Worm (Caenorhabditis elegans) whole organism, L3 larva: Measurements from ENCODE around the gene adm-4.

Experiments used
- ZK546.5 ChIP-seq: sonication (generic microtip); optimal IDR thresholded peaks from 2 replicates; lab custom pipeline; 2017; ENCODE audit warnings: missing biosample characterization, missing genetic modification characterization
- aly-2 ChIP-seq: fragments of 150-350 bp; optimal IDR thresholded peaks from 2 replicates; lab custom pipeline; 2014; ENCODE audit warnings: missing biosample characterization, missing genetic modification characterization
- ama-1 ChIP-seq: fragments of 150-350 bp; optimal IDR thresholded peaks from 2 replicates; lab custom pipeline; 2018
- ceh-16 ChIP-seq: sonication (generic microtip); optimal IDR thresholded peaks from 2 replicates; lab custom pipeline; 2017; ENCODE audit warnings: missing biosample characterization, missing genetic modification characterization
- ceh-28 ChIP-seq: fragments of 150-350 bp; optimal IDR thresholded peaks from 2 replicates; lab custom pipeline; 2014; ENCODE audit warnings: missing biosample characterization, missing genetic modification reagents, missing genetic modification characterization
- ceh-82 ChIP-seq: fragments of 150-350 bp; optimal IDR thresholded peaks from 2 replicates; lab custom pipeline; 2014; ENCODE audit warnings: missing biosample characterization, missing genetic modification characterization
- ceh-9 ChIP-seq: sonication (generic microtip); optimal IDR thresholded peaks from 2 replicates; lab custom pipeline; 2018; ENCODE audit warnings: missing biosample characterization, missing genetic modification characterization
- egl-27 ChIP-seq: sonication (generic microtip); optimal IDR thresholded peaks from 4 replicates; lab custom pipeline; 2017; ENCODE audit warnings: missing biosample characterization, missing genetic modification reagents, missing genetic modification characterization
- egl-5 ChIP-seq: fragments of 150-350 bp; optimal IDR thresholded peaks from 2 replicates; lab custom pipeline; 2017; ENCODE audit warnings: missing biosample characterization, missing genetic modification reagents, missing genetic modification characterization, inconsistent platforms
- elt-1 ChIP-seq: fragments of 150-350 bp; optimal IDR thresholded peaks from 2 replicates; lab custom pipeline; 2014; ENCODE audit warnings: missing biosample characterization, missing genetic modification characterization
- elt-2 ChIP-seq: sonication (generic microtip); optimal IDR thresholded peaks from 2 replicates; lab custom pipeline; 2016; ENCODE audit warnings: missing genetic modification reagents, mild to moderate bottlenecking, missing genetic modification characterization, missing compliant biosample characterization
- elt-3 ChIP-seq, 3 experiments: fragments of 150-350 bp in 1 of 3; sonication (generic microtip) in 2 of 3; optimal IDR thresholded peaks; 2 replicates in 2 of 3; 4 replicates in 1 of 3; lab custom pipeline; 2014 to 2017; ENCODE audit warnings: missing biosample characterization in 3 of 3, missing genetic modification characterization in 3 of 3
- eor-1 ChIP-seq, 2 experiments: fragments of 150-350 bp; optimal IDR thresholded peaks; 2 replicates each; lab custom pipeline; 2014 to 2018; ENCODE audit warnings: missing biosample characterization in 2 of 2, missing genetic modification characterization in 2 of 2
- fkh-10 ChIP-seq: sonication (generic microtip); optimal IDR thresholded peaks from 2 replicates; lab custom pipeline; 2017; ENCODE audit warnings: missing biosample characterization, missing genetic modification reagents, missing genetic modification characterization
- fkh-2 ChIP-seq: fragments of 150-350 bp; optimal IDR thresholded peaks from 2 replicates; lab custom pipeline; 2014; ENCODE audit warnings: missing biosample characterization, missing genetic modification reagents, missing genetic modification characterization
- fos-1 ChIP-seq: fragments of 150-350 bp; optimal IDR thresholded peaks from 2 replicates; lab custom pipeline; 2014; ENCODE audit warnings: missing biosample characterization, missing genetic modification characterization
- hmg-11 ChIP-seq: sonication (generic microtip); optimal IDR thresholded peaks from 2 replicates; lab custom pipeline; 2016; ENCODE audit warnings: missing genetic modification characterization, missing compliant biosample characterization
- jun-1 ChIP-seq: fragments of 150-350 bp; optimal IDR thresholded peaks from 2 replicates; lab custom pipeline; 2014; ENCODE audit warnings: missing biosample characterization, missing genetic modification reagents, missing genetic modification characterization
- lin-15B ChIP-seq: fragments of 150-350 bp; optimal IDR thresholded peaks from 2 replicates; lab custom pipeline; 2014; ENCODE audit warnings: missing biosample characterization, missing genetic modification characterization
- lin-39 ChIP-seq: fragments of 150-350 bp; optimal IDR thresholded peaks from 2 replicates; lab custom pipeline; 2018; ENCODE audit warnings: missing biosample characterization, missing genetic modification reagents, missing genetic modification characterization
- lsy-12 ChIP-seq: sonication (generic microtip); optimal IDR thresholded peaks from 2 replicates; lab custom pipeline; 2016; ENCODE audit warnings: mild to moderate bottlenecking, missing genetic modification characterization, missing compliant biosample characterization
- mdl-1 ChIP-seq: fragments of 150-350 bp; optimal IDR thresholded peaks from 2 replicates; lab custom pipeline; 2014; ENCODE audit warnings: missing biosample characterization, missing genetic modification characterization
- mml-1 ChIP-seq: fragments of 150-350 bp; sonication (generic microtip); optimal IDR thresholded peaks from 3 replicates; lab custom pipeline; 2014; ENCODE audit warnings: missing biosample characterization, missing genetic modification characterization
- nfya-1 ChIP-seq: sonication (generic microtip); optimal IDR thresholded peaks from 2 replicates; lab custom pipeline; 2017; ENCODE audit warnings: missing genetic modification characterization, mild to moderate bottlenecking, missing compliant biosample characterization, antibody characterized with exemption, moderate library complexity; ENCODE audit not compliant: insufficient read depth
- nhr-11 ChIP-seq: fragments of 150-350 bp; optimal IDR thresholded peaks from 2 replicates; lab custom pipeline; 2014; ENCODE audit warnings: missing biosample characterization, missing genetic modification characterization
- nhr-12 ChIP-seq: fragments of 150-350 bp; optimal IDR thresholded peaks from 2 replicates; lab custom pipeline; 2014; ENCODE audit warnings: missing biosample characterization, missing genetic modification characterization
- nhr-23 ChIP-seq: fragments of 150-350 bp; optimal IDR thresholded peaks from 2 replicates; lab custom pipeline; 2014; ENCODE audit warnings: missing biosample characterization, missing genetic modification reagents, missing genetic modification characterization
- nhr-237 ChIP-seq: fragments of 150-350 bp; optimal IDR thresholded peaks from 2 replicates; lab custom pipeline; 2014; ENCODE audit warnings: missing biosample characterization, missing genetic modification characterization
- nhr-25 ChIP-seq: sonication (generic microtip); optimal IDR thresholded peaks from 2 replicates; lab custom pipeline; 2017; ENCODE audit warnings: missing biosample characterization, missing genetic modification characterization
- nhr-28 ChIP-seq: fragments of 150-350 bp; optimal IDR thresholded peaks from 2 replicates; lab custom pipeline; 2014; ENCODE audit warnings: missing biosample characterization, missing genetic modification characterization
- nhr-43 ChIP-seq: sonication (generic microtip); optimal IDR thresholded peaks from 2 replicates; lab custom pipeline; 2016; ENCODE audit warnings: mild to moderate bottlenecking, missing genetic modification characterization, missing compliant biosample characterization; ENCODE audit not compliant: poor library complexity, severe bottlenecking
- nhr-67 ChIP-seq: fragments of 150-350 bp; optimal IDR thresholded peaks from 2 replicates; lab custom pipeline; 2014; ENCODE audit warnings: missing biosample characterization, missing genetic modification characterization
- nhr-76 ChIP-seq: fragments of 150-350 bp; sonication (generic microtip); optimal IDR thresholded peaks from 5 replicates; lab custom pipeline; 2014; ENCODE audit warnings: missing biosample characterization, missing genetic modification characterization
- nhr-77 ChIP-seq: fragments of 150-350 bp; optimal IDR thresholded peaks from 2 replicates; lab custom pipeline; 2014; ENCODE audit warnings: missing biosample characterization, missing genetic modification characterization
- pha-4 ChIP-seq: fragments of 150-350 bp; optimal IDR thresholded peaks from 2 replicates; lab custom pipeline; 2014; ENCODE audit warnings: missing biosample characterization, missing genetic modification reagents, missing genetic modification characterization
- pqm-1 ChIP-seq: fragments of 150-350 bp; optimal IDR thresholded peaks from 2 replicates; lab custom pipeline; 2017; ENCODE audit warnings: missing biosample characterization, missing genetic modification characterization, inconsistent platforms
- sea-2 ChIP-seq: fragments of 150-350 bp; sonication (generic microtip); optimal IDR thresholded peaks from 4 replicates; lab custom pipeline; 2014; ENCODE audit warnings: missing biosample characterization, missing genetic modification reagents, missing genetic modification characterization
- skn-1 ChIP-seq: fragments of 150-350 bp; optimal IDR thresholded peaks from 2 replicates; lab custom pipeline; 2014; ENCODE audit warnings: missing biosample characterization, missing genetic modification characterization
- snpc-4 ChIP-seq: fragments of 150-350 bp; optimal IDR thresholded peaks from 2 replicates; lab custom pipeline; 2014; ENCODE audit warnings: missing biosample characterization, missing genetic modification characterization
- unc-39 ChIP-seq: sonication (generic microtip); optimal IDR thresholded peaks from 4 replicates; lab custom pipeline; 2017; ENCODE audit warnings: missing biosample characterization, missing genetic modification characterization
- zag-1 ChIP-seq: fragments of 150-350 bp; optimal IDR thresholded peaks from 2 replicates; lab custom pipeline; 2014; ENCODE audit warnings: missing biosample characterization, missing genetic modification characterization
- ztf-11 ChIP-seq: fragments of 150-350 bp; optimal IDR thresholded peaks from 2 replicates; lab custom pipeline; 2014; ENCODE audit warnings: missing biosample characterization, missing genetic modification characterization
- ztf-4 ChIP-seq: fragments of 150-350 bp; optimal IDR thresholded peaks from 2 replicates; lab custom pipeline; 2014; ENCODE audit warnings: missing biosample characterization, missing genetic modification characterization

Gene adm-4

DNA sequence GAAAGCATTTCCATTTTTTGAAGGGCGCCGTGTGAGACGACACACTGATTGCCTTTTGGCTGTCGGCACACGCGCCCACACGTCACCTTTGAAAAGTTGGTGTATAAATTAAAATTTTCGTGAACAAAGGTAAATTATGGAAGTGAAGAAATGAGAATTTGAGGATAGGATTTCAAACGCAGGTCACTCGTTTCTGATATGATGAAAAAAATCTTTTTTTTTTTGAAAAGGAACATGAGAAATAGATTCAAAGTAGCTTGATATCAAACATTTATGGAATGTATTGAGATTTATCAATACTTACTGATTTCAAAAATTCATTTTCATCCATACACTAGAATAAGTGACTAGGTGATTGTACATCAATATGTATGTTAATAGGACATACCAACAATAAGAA, 19.5 kb upstream of the adm-4 start:
- TF ChIP-seq pha-4 (tag; lab: Kevin White, UChicago) (no peak), ceh-28 (tag; lab: Kevin White, UChicago) (no peak), egl-27 (tag; lab: Kevin White, UChicago) (no peak), ztf-11 (tag; lab: Kevin White, UChicago) (no peak), nhr-23 (tag; lab: Kevin White, UChicago) (no peak), fkh-2 (tag; lab: Kevin White, UChicago) (no peak), jun-1 (tag; lab: Kevin White, UChicago) (no peak), ama-1 (lab: Kevin White, UChicago) (no peak), lin-39 (no peak), elt-3 (tag; optimal IDR thresholded peaks at IDR 0.05; lab: Kevin White, UChicago) (no peak), hmg-11 (tag; lab: Kevin White, UChicago) (no peak), elt-1 (no peak), nfya-1 (tag; lab: Kevin White, UChicago) (no peak)

DNA sequence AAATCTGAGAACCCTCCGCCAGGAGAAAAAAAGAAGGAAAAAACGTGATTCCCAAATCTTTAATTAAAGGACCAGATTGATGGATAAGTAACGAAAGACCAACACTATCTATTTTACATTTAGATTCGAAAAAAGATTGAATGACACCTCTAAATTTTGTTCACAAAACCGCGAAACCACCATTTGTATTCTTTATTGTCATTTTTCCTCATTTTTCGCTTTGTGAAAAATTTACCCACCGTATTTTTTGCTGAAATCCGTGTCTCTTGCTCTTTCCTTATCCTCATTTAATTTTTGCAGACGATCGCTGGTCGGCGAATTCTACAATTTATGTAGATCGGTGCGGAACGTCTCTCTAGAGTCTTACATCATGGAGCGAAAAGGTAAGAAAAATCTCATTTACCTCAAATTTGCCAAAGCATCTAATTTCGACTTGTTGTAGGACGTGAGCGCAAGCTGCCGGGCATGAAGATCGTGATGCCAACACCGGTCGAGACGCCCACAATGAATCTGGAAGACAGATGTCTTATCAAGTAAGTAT, 18.4 kb upstream of the adm-4 start, which contains the start of the genes sek-1 and R03G5.6:
TSS of gene sek-1 (plus strand) at position 301 of the 541 bp plus-strand sequence.
TSS of gene R03G5.6 (minus strand) at position 491 of the 541 bp plus-strand sequence.
- no peak for TF ChIP-seq ceh-16
- TF ChIP-seq nhr-67 (tag; lab: Kevin White, UChicago), result no peak
- no peak for TF ChIP-seq egl-5 (tag; lab: Kevin White, UChicago)
- no peak for TF ChIP-seq ZK546.5 (tag; lab: Kevin White, UChicago)
- no peak for TF ChIP-seq unc-39
- no peak for TF ChIP-seq mml-1 (tag; lab: Kevin White, UChicago)
- no peak for TF ChIP-seq elt-2
- no peak for TF ChIP-seq eor-1 (tag; optimal IDR thresholded peaks at IDR 0.05; lab: Kevin White, UChicago)
- TF ChIP-seq nhr-11 (tag; lab: Kevin White, UChicago), result no peak
- no peak for TF ChIP-seq jun-1 (tag; lab: Kevin White, UChicago)

ce11 chrX:7815230-7815629, 17.1 kb upstream of the adm-4 start:
- no peak for TF ChIP-seq lin-15B (tag; lab: Kevin White, UChicago)
- TF ChIP-seq jun-1 (tag; lab: Kevin White, UChicago), result no peak
- TF ChIP-seq ceh-9 (tag; lab: Kevin White, UChicago), result no peak
- no peak for TF ChIP-seq zag-1
- no peak for TF ChIP-seq unc-39
- TF ChIP-seq nhr-28 (tag; lab: Kevin White, UChicago), result no peak
- no peak for TF ChIP-seq aly-2 (tag; lab: Kevin White, UChicago)
- TF ChIP-seq pqm-1 (tag; lab: Kevin White, UChicago), result no peak

DNA sequence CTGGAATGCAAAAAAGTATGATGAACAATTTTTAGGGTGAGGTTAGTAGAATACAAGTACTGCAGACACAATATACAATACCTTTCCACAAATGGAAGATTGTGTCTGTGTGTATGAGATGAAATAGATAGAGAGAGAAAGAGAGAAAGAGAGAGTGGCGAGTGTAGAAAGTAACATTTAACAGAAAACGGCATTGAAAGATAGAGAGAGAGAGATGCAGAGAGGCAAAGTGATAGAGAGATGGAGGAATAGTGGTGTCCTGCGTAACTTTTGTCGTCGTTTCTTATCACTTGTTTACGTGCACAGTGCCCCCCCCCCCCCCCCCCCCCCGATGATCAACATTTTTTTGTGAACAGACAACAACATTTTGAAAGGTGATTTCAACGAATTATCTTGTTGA, 16.6 kb upstream of the adm-4 start:
- no peak for TF ChIP-seq aly-2 (tag; lab: Kevin White, UChicago)
- peak; percentile 77 for TF ChIP-seq ceh-28 (tag; lab: Kevin White, UChicago)
- no peak for TF ChIP-seq elt-1
- no peak for TF ChIP-seq lsy-12 (tag; lab: Kevin White, UChicago)
- no peak for TF ChIP-seq ztf-11 (tag; lab: Kevin White, UChicago)
- TF ChIP-seq ceh-16, result no peak
- TF ChIP-seq mdl-1 (tag; lab: Kevin White, UChicago), result no peak
- TF ChIP-seq fos-1 (tag; lab: Kevin White, UChicago), result no peak
- TF ChIP-seq ceh-82 (tag; lab: Kevin White, UChicago), result no peak
- no peak for TF ChIP-seq nhr-77 (tag; lab: Kevin White, UChicago)
- no peak for TF ChIP-seq fkh-10 (GFP tag; lab: Kevin White, UChicago)
- no peak for TF ChIP-seq sea-2 (GFP tag; lab: Kevin White, UChicago)
- TF ChIP-seq nhr-237 (tag; lab: Kevin White, UChicago), result no peak
- no peak for TF ChIP-seq eor-1 (tag; optimal IDR thresholded peaks at IDR 0.05; lab: Kevin White, UChicago)
- no peak for TF ChIP-seq fkh-2 (tag; lab: Kevin White, UChicago)
- no peak for TF ChIP-seq hmg-11 (tag; lab: Kevin White, UChicago)
- TF ChIP-seq egl-5 (tag; lab: Kevin White, UChicago), result no peak
- TF ChIP-seq snpc-4, result no peak
- TF ChIP-seq nhr-67 (tag; lab: Kevin White, UChicago), result no peak
- TF ChIP-seq nhr-25 (tag; lab: Kevin White, UChicago), result peak; percentile 62
- TF ChIP-seq elt-2, result peak; percentile 88
- TF ChIP-seq ama-1 (lab: Kevin White, UChicago), result no peak
- peak; percentile 67 for TF ChIP-seq nhr-23 (tag; lab: Kevin White, UChicago)
- no peak for TF ChIP-seq nhr-76 (tag; lab: Kevin White, UChicago)
- TF ChIP-seq pqm-1 (tag; lab: Kevin White, UChicago), result peak; percentile 86
- TF ChIP-seq lin-15B (tag; lab: Kevin White, UChicago), result no peak
- TF ChIP-seq nfya-1 (tag; lab: Kevin White, UChicago), result peak; percentile 21
- no peak for TF ChIP-seq lin-39
- TF ChIP-seq zag-1, result no peak
- no peak for TF ChIP-seq ZK546.5 (tag; lab: Kevin White, UChicago)
- no peak for TF ChIP-seq nhr-43
- no peak for TF ChIP-seq unc-39
- no peak for TF ChIP-seq nhr-12 (tag; lab: Kevin White, UChicago)
- peak; percentile 34 for TF ChIP-seq jun-1 (tag; lab: Kevin White, UChicago)
- peak; percentile 71 for TF ChIP-seq pha-4 (tag; lab: Kevin White, UChicago)
- no peak for TF ChIP-seq nhr-28 (tag; lab: Kevin White, UChicago)
- no peak for TF ChIP-seq skn-1 (tag; lab: Kevin White, UChicago)
- no peak for TF ChIP-seq elt-3 (tag; optimal IDR thresholded peaks at IDR 0.05; lab: Kevin White, UChicago)
- TF ChIP-seq ceh-9 (tag; lab: Kevin White, UChicago), result no peak
- TF ChIP-seq ztf-4 (tag; lab: Kevin White, UChicago), result no peak
